Fruit fly (Drosophila melanogaster) whole organism, adult: Measurements from ENCODE around the gene CG10098.

Experiments
- CG11617 ChIP-seq: fragments of 200-800 bp; sonication (Bioruptor generic); optimal IDR thresholded peaks from 2 replicates; lab custom pipeline; 2017; ENCODE audit warnings: mild to moderate bottlenecking, missing biosample characterization, missing genetic modification reagents, missing genetic modification characterization
- CG12768 ChIP-seq: fragments of 200-800 bp; sonication (Bioruptor generic); optimal IDR thresholded peaks from 2 replicates; lab custom pipeline; 2017; ENCODE audit warnings: missing biosample characterization, missing genetic modification characterization, mild to moderate bottlenecking, moderate library complexity, missing genetic modification reagents
- CG14711 ChIP-seq: fragments of 200-800 bp; sonication (Bioruptor generic); optimal IDR thresholded peaks from 2 replicates; lab custom pipeline; 2018; ENCODE audit warnings: missing biosample characterization, mild to moderate bottlenecking, missing genetic modification characterization, moderate library complexity
- CG1620 ChIP-seq: fragments of 200-800 bp; sonication (Bioruptor generic); optimal IDR thresholded peaks from 2 replicates; lab custom pipeline; 2016; ENCODE audit warnings: missing biosample characterization, missing genetic modification characterization
- CG33017 ChIP-seq: fragments of 200-800 bp; sonication (Bioruptor generic); optimal IDR thresholded peaks from 2 replicates; lab custom pipeline; 2018; ENCODE audit warnings: missing biosample characterization, mild to moderate bottlenecking, missing genetic modification characterization, moderate library complexity
- CG5204 ChIP-seq: fragments of 200-800 bp; sonication (Bioruptor generic); optimal IDR thresholded peaks from 2 replicates; lab custom pipeline; 2016; ENCODE audit warnings: missing biosample characterization, missing genetic modification characterization
- CG7045 ChIP-seq: fragments of 200-800 bp; sonication (Bioruptor generic); optimal IDR thresholded peaks from 2 replicates; lab custom pipeline; 2017; ENCODE audit warnings: missing biosample characterization, mild to moderate bottlenecking, missing genetic modification characterization
- CG7101 ChIP-seq: fragments of 200-800 bp; sonication (Bioruptor generic); optimal IDR thresholded peaks from 2 replicates; lab custom pipeline; 2018; ENCODE audit warnings: missing biosample characterization, mild to moderate bottlenecking, missing genetic modification characterization, moderate library complexity
- Clk ChIP-seq: fragments of 200-800 bp; sonication (Bioruptor generic); optimal IDR thresholded peaks from 2 replicates; lab custom pipeline; 2017; ENCODE audit warnings: missing biosample characterization, missing genetic modification characterization
- Crg-1 ChIP-seq: fragments of 200-800 bp; sonication (Bioruptor generic); optimal IDR thresholded peaks from 2 replicates; lab custom pipeline; 2016; ENCODE audit warnings: missing biosample characterization, missing genetic modification characterization
- Hr96 ChIP-seq: fragments of 200-800 bp; sonication (Bioruptor generic); optimal IDR thresholded peaks from 2 replicates; lab custom pipeline; 2016; ENCODE audit warnings: missing biosample characterization, missing genetic modification characterization
- Mnt ChIP-seq: fragments of 200-800 bp; sonication (Bioruptor generic); optimal IDR thresholded peaks from 2 replicates; lab custom pipeline; 2016; ENCODE audit warnings: missing biosample characterization, mild to moderate bottlenecking, missing genetic modification characterization
- bab1 ChIP-seq: fragments of 200-800 bp; sonication (Bioruptor generic); optimal IDR thresholded peaks from 3 replicates; lab custom pipeline; 2019; ENCODE audit warnings: missing biosample characterization, mild to moderate bottlenecking, missing genetic modification characterization, moderate library complexity
- cic ChIP-seq: fragments of 200-800 bp; sonication (Bioruptor generic); optimal IDR thresholded peaks from 2 replicates; lab custom pipeline; 2017; ENCODE audit warnings: missing biosample characterization, mild to moderate bottlenecking, missing genetic modification characterization, moderate library complexity
- cnc ChIP-seq, 2 experiments: fragments of >200 bp; optimal IDR thresholded peaks; 2 replicates each; lab custom pipeline; 2017
- kay ChIP-seq: fragments of 200-800 bp; sonication (Bioruptor generic); peaks from one replicate; lab custom pipeline; 2016; ENCODE audit warnings: missing biosample characterization, missing genetic modification characterization, borderline replicate concordance
- ovo ChIP-seq: fragments of 200-800 bp; sonication (Bioruptor generic); optimal IDR thresholded peaks from 2 replicates; lab custom pipeline; 2016; ENCODE audit warnings: missing biosample characterization, missing genetic modification characterization
- pad ChIP-seq: fragments of 200-800 bp; sonication (Bioruptor generic); optimal IDR thresholded peaks from 3 replicates; lab custom pipeline; 2017; ENCODE audit warnings: missing biosample characterization, missing genetic modification characterization, mild to moderate bottlenecking, moderate library complexity, missing genetic modification reagents
- tj ChIP-seq: fragments of 200-800 bp; sonication (Bioruptor generic); optimal IDR thresholded peaks from 3 replicates; lab custom pipeline; 2017; ENCODE audit warnings: missing biosample characterization, mild to moderate bottlenecking, missing genetic modification characterization, moderate library complexity
- toe ChIP-seq: fragments of 200-800 bp; sonication (Bioruptor generic); optimal IDR thresholded peaks from 2 replicates; lab custom pipeline; 2016; ENCODE audit warnings: missing biosample characterization, missing genetic modification characterization

The CG10098 gene

DNA sequence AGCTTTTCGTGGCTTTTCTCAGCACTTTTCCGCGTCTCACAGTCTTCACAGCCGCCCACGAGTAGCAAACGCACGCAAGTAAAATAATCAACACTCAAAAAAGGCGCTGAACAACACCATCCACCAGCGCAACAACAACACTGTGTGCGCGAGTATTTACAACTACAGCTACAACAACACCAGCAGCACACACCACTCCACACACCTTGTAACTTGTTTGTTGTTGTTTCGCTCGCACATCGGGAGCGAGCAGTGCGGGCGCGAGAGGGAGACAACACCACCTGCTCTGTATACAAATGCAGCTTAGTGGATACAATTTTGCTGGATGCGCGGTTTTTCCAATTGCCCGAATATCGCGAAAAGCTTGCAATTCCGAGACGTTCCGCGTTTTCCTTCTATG is 649 bp upstream of the CG10098 start:
- TF ChIP-seq bab1 = no peak
- TF ChIP-seq CG7101 (tag; lab: Kevin White, UChicago) = no peak
- no peak for TF ChIP-seq kay (GFP tag; lab: Kevin White, UChicago)
- peak; percentile 88 for TF ChIP-seq tj
- no peak for TF ChIP-seq CG12768
- no peak for TF ChIP-seq toe (GFP tag; lab: Kevin White, UChicago)
- peak; percentile 72 for TF ChIP-seq Mnt (GFP tag; lab: Kevin White, UChicago)
- no peak for TF ChIP-seq ovo (GFP tag; lab: Kevin White, UChicago)
- no peak for TF ChIP-seq CG7045 (GFP tag; lab: Kevin White, UChicago)
- no peak for TF ChIP-seq CG14711 (tag; lab: Kevin White, UChicago)
- TF ChIP-seq cic = peak; percentile 87

DNA sequence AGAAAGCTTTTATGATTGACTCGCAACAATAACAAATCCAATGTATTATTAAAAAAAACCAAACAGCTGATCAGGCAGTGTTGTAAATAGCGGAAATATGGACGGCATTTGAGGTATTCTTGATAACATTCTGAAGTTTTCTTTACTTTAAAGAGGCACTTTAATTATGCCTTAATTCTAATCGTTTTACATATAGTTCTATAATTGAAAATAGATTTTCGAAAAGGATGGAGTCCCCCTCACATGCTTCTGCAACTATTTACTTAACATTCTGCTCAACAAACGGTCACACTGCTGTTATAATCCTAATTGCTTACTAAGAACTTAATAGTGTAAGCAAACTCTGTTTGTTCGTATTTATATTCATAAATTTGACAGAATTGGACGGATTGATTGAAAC is 3.6 kb downstream of the CG10098 start, which contains the start of gene CG10068:
CG10068 (minus strand) TSS at position 62 of the 400 bp plus-strand sequence.
- TF ChIP-seq CG33017 (tag; lab: Kevin White, UChicago) (peak; percentile 83), bab1 (peak; percentile 93), CG12768 (peak; percentile 85), Hr96 (GFP tag; lab: Kevin White, UChicago) (peak; percentile 82), cnc (optimal IDR thresholded peaks at IDR 0.05; lab: Kevin White, UChicago) (no peak), CG11617 (GFP tag; lab: Kevin White, UChicago) (peak; percentile 91), CG5204 (GFP tag; lab: Kevin White, UChicago) (peak; percentile 88), kay (GFP tag; lab: Kevin White, UChicago) (peak; percentile 94), CG7101 (tag; lab: Kevin White, UChicago) (peak; percentile 91), toe (GFP tag; lab: Kevin White, UChicago) (peak; percentile 84), cic (peak; percentile 65), Crg-1 (GFP tag; lab: Kevin White, UChicago) (peak; percentile 94), Mnt (GFP tag; lab: Kevin White, UChicago) (peak; percentile 86), CG7045 (GFP tag; lab: Kevin White, UChicago) (peak; percentile 86), Clk (GFP tag; lab: Kevin White, UChicago) (peak; percentile 71), tj (peak; percentile 84), CG14711 (tag; lab: Kevin White, UChicago) (peak; percentile 86), CG1620 (GFP tag; lab: Kevin White, UChicago) (peak; percentile 93), ovo (GFP tag; lab: Kevin White, UChicago) (peak; percentile 42), pad (GFP tag; lab: Kevin White, UChicago) (peak; percentile 80)

DNA sequence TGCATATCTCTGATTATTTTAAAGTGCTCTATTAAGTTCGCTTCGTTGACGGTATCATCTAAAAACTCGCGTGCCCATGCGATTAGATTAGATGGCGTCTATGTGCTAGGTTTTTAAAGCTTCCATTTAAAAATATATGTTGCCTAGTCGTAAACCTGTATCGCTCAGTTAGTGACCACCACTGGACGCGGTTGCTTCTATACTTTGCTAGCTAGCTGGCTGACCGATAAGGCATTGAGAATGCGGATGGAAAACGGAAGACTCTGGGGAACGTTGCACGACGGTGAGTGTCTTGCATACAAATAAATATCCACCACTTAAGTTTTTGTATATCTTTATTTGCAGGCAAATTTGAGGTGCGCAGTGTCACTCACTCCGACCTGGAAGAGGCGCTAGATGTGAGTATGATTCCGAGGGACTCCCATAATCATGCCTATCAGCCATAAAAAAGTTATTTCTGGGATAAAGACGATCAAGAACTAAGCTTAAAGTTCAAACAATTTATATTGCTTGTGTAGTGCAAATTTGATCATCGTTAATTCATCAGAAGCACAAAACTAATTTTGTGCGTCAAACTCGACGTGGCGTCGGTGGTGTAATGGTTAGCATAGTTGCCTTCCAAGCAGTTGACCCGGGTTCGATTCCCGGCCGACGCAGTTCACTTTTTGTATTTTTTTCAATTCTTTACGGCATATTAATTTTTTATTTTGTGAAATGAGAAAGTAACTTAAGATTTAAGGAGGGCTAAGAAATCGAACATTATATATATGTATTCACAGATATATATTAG is 5.1 kb downstream of the CG10098 start, which contains the start of gene CG31248:
CG31248 (plus strand) TSS at position 41 of the 790 bp plus-strand sequence.
- TF ChIP-seq kay (GFP tag; lab: Kevin White, UChicago) (peak; percentile 11), CG7045 (GFP tag; lab: Kevin White, UChicago) (peak; percentile 47), Mnt (GFP tag; lab: Kevin White, UChicago) (peak; percentile 55), pad (GFP tag; lab: Kevin White, UChicago) (peak; percentile 11), CG12768 (peak; percentile 58), cic (peak; percentile 90), Hr96 (GFP tag; lab: Kevin White, UChicago) (no peak), bab1 (peak; percentile 66), toe (GFP tag; lab: Kevin White, UChicago) (no peak), tj (peak; percentile 35), CG11617 (GFP tag; lab: Kevin White, UChicago) (peak; percentile 11), CG7101 (tag; lab: Kevin White, UChicago) (peak; percentile 6), Clk (GFP tag; lab: Kevin White, UChicago) (no peak), CG14711 (tag; lab: Kevin White, UChicago) (peak; percentile 34), CG5204 (GFP tag; lab: Kevin White, UChicago) (peak; percentile 25), ovo (GFP tag; lab: Kevin White, UChicago) (no peak)

DNA sequence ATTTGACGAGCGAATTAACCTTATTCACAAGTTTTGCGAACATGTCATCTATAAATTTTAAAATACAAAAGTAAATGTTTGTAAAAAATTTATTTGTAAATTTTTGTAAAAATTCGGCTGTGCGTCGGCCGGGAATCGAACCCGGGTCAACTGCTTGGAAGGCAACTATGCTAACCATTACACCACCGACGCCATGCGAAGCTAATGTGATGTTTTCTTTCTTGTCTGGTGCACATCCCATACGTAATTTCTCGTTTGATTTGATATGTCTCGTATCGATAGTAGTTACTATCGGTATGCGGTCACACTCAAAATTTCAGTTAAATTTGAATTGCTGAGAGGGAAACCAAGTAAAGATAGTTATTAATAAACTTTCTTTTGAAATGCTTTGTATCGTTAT is 6.5 kb downstream of the CG10098 start:
- TF ChIP-seq bab1 = peak; percentile 11
- no peak for TF ChIP-seq cic

DNA sequence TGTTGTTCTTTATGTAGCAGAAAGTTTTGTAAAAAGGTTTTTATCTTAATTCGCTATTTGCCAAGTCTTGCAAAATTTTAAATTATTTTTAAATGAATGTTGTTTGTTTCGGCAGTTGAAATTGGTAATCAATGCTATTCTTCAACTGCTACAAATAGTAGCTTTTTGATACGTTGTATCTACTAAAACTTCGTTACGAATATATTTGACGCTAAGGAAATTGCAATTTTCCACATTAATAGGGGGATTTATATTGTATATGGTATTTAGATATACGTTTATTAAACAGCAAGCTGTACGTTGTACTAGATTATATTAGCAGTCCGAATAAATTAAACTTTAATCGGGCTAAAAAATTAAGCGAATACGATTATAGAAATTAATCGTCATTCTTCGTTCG is 6.9 kb downstream of the CG10098 start, which contains the start of gene CG31493:
CG31493 (plus strand) TSS at position 301 of the 400 bp plus-strand sequence.
- TF ChIP-seq cnc (optimal IDR thresholded peaks at IDR 0.05; lab: Kevin White, UChicago) (no peak), CG14711 (tag; lab: Kevin White, UChicago) (no peak), pad (GFP tag; lab: Kevin White, UChicago) (no peak), CG7101 (tag; lab: Kevin White, UChicago) (no peak), toe (GFP tag; lab: Kevin White, UChicago) (no peak), CG5204 (GFP tag; lab: Kevin White, UChicago) (no peak), tj (no peak), CG1620 (GFP tag; lab: Kevin White, UChicago) (no peak), Crg-1 (GFP tag; lab: Kevin White, UChicago) (no peak), Hr96 (GFP tag; lab: Kevin White, UChicago) (no peak), CG7045 (GFP tag; lab: Kevin White, UChicago) (no peak), cic (no peak), kay (GFP tag; lab: Kevin White, UChicago) (no peak), CG11617 (GFP tag; lab: Kevin White, UChicago) (no peak), ovo (GFP tag; lab: Kevin White, UChicago) (no peak), CG12768 (no peak), CG33017 (tag; lab: Kevin White, UChicago) (no peak), Clk (GFP tag; lab: Kevin White, UChicago) (no peak)
